Worm (Caenorhabditis elegans): ENCODE measurements around the gene ceh-79.

ce11 chrV:13324933-13325760 lies 23.5 kb downstream of the ceh-79 start, which contains the start of gene C50B6.7:
- TF ChIP-seq skn-1 (tag; optimal IDR thresholded peaks at IDR 0.05), result no peak
- TF ChIP-seq egl-27 (tag; optimal IDR thresholded peaks at IDR 0.05), result no peak
- no peak for TF ChIP-seq F13H6.1 (tag; optimal IDR thresholded peaks at IDR 0.05)
- TF ChIP-seq lin-11 (tag; optimal IDR thresholded peaks at IDR 0.05), result no peak
- TF ChIP-seq nhr-11 (tag; optimal IDR thresholded peaks at IDR 0.05), result no peak
- TF ChIP-seq mdl-1 (tag; optimal IDR thresholded peaks at IDR 0.05), result no peak
- TF ChIP-seq mab-5 (tag; optimal IDR thresholded peaks at IDR 0.05), result no peak
- TF ChIP-seq ztf-11 (tag; optimal IDR thresholded peaks at IDR 0.05), result no peak
- TF ChIP-seq sma-9 (GFP tag; optimal IDR thresholded peaks at IDR 0.05), result peak; percentile 1
- no peak for TF ChIP-seq sma-9 (tag; optimal IDR thresholded peaks at IDR 0.05)
- TF ChIP-seq elt-3 (tag; optimal IDR thresholded peaks at IDR 0.05), result no peak
